Worm (Caenorhabditis elegans) whole organism, midembryonic: Measurements from ENCODE around the gene F22B7.1.

Experiments used
- T22C8.4 ChIP-seq: fragments of 200-800 bp; sonication (Bioruptor generic); IDR thresholded peaks from 2 replicates; pipeline ENCODE4 v1.3.6; 2022; ENCODE audit warnings: missing genetic modification characterization, missing compliant biosample characterization
- cog-1 ChIP-seq: sonication (generic microtip); optimal IDR thresholded peaks from 2 replicates; lab custom pipeline; 2016; ENCODE audit warnings: missing genetic modification characterization, missing compliant biosample characterization
- flt-1 ChIP-seq: fragments of 200-800 bp; sonication (Bioruptor generic); IDR thresholded peaks from 2 replicates; pipeline ENCODE4 v1.3.6; 2022; ENCODE audit warnings: missing genetic modification characterization, missing compliant biosample characterization
- klf-2 ChIP-seq: fragments of 200-800 bp; sonication (Bioruptor generic); conservative IDR thresholded peaks from 2 replicates; pipeline ENCODE4 v1.3.6; 2022; ENCODE audit warnings: missing genetic modification reagents, missing genetic modification characterization, missing compliant biosample characterization
- med-1 ChIP-seq: sonication (generic microtip); optimal IDR thresholded peaks from 2 replicates; lab custom pipeline; 2017; ENCODE audit warnings: missing genetic modification characterization, mild to moderate bottlenecking, missing compliant biosample characterization, antibody characterized with exemption, missing genetic modification reagents; ENCODE audit not compliant: insufficient read depth
- ref-1 ChIP-seq: fragments of 200-800 bp; sonication (Bioruptor generic); conservative IDR thresholded peaks from 2 replicates; pipeline ENCODE4 v1.3.6; 2022; ENCODE audit warnings: missing genetic modification reagents, missing genetic modification characterization, missing compliant biosample characterization
- tab-1 ChIP-seq: fragments of 200-800 bp; sonication (Bioruptor generic); IDR thresholded peaks from 2 replicates; pipeline ENCODE4 v1.3.6; 2022; ENCODE audit warnings: missing genetic modification characterization, missing compliant biosample characterization
- ztf-23 ChIP-seq: fragments of 200-800 bp; sonication (Bioruptor generic); IDR thresholded peaks from 2 replicates; pipeline ENCODE4 v1.3.6; 2022; ENCODE audit warnings: missing genetic modification reagents, missing genetic modification characterization, missing compliant biosample characterization
- ztf-29 ChIP-seq: fragments of 200-800 bp; sonication (Bioruptor generic); IDR thresholded peaks from 2 replicates; pipeline ENCODE4 v1.3.6; 2022; ENCODE audit warnings: missing genetic modification reagents, missing genetic modification characterization, missing compliant biosample characterization

Gene F22B7.1

ce11 chrIII:8689655-8690054 lies 24.5 kb downstream of the F22B7.1 start, which contains the start of gene B0303.4:
B0303.4 (plus strand) TSS chrIII:8689850.
- TF ChIP-seq T22C8.4 (GFP tag; lab: Robert Waterston, UW) = peak; percentile 67
- no peak for TF ChIP-seq ref-1 (GFP tag; lab: Robert Waterston, UW)
- no peak for TF ChIP-seq cog-1 (tag; lab: Kevin White, UChicago)

DNA sequence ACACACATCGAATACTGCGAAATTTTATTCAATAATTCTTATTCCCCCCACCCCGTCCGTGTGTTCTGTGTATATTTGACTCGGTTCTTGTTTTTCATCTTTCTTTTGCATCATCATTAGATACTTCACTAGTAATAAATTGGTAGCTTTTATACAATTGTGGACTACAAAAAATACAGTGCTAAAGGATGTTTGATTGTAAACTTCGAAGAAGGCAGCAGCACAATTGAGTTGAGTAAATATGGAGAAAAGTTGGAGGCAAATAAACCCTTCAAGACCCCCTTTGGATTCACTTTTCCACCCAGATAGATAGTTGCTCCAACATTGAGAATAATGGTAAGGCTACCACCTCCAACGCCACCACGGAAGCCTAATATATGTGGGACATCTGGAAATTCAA lies 28.2 kb downstream of the F22B7.1 start, which contains the start of gene B0303.7:
Gene B0303.7 (plus strand): TSS at position 301 of the 400 bp plus-strand sequence.
- no peak for TF ChIP-seq ztf-23 (GFP tag; lab: Robert Waterston, UW)
- TF ChIP-seq flt-1 (GFP tag; lab: Robert Waterston, UW) = no peak
- no peak for TF ChIP-seq tab-1 (GFP tag; lab: Robert Waterston, UW)
- no peak for TF ChIP-seq med-1 (GFP tag; lab: Kevin White, UChicago)
- no peak for TF ChIP-seq ref-1 (GFP tag; lab: Robert Waterston, UW)
- TF ChIP-seq cog-1 (tag; lab: Kevin White, UChicago) = no peak
- no peak for TF ChIP-seq ztf-29 (GFP tag; lab: Robert Waterston, UW)
- TF ChIP-seq klf-2 = no peak
- no peak for TF ChIP-seq T22C8.4 (GFP tag; lab: Robert Waterston, UW)

ce11 chrIII:8696680-8697079 lies 31.5 kb downstream of the F22B7.1 start:
- TF ChIP-seq klf-2 = no peak
- no peak for TF ChIP-seq ref-1 (GFP tag; lab: Robert Waterston, UW)
- TF ChIP-seq ztf-29 (GFP tag; lab: Robert Waterston, UW) = no peak
- no peak for TF ChIP-seq flt-1 (GFP tag; lab: Robert Waterston, UW)
- no peak for TF ChIP-seq cog-1 (tag; lab: Kevin White, UChicago)
- no peak for TF ChIP-seq T22C8.4 (GFP tag; lab: Robert Waterston, UW)
- no peak for TF ChIP-seq tab-1 (GFP tag; lab: Robert Waterston, UW)
- TF ChIP-seq med-1 (GFP tag; lab: Kevin White, UChicago) = no peak
- TF ChIP-seq ztf-23 (GFP tag; lab: Robert Waterston, UW) = no peak

DNA sequence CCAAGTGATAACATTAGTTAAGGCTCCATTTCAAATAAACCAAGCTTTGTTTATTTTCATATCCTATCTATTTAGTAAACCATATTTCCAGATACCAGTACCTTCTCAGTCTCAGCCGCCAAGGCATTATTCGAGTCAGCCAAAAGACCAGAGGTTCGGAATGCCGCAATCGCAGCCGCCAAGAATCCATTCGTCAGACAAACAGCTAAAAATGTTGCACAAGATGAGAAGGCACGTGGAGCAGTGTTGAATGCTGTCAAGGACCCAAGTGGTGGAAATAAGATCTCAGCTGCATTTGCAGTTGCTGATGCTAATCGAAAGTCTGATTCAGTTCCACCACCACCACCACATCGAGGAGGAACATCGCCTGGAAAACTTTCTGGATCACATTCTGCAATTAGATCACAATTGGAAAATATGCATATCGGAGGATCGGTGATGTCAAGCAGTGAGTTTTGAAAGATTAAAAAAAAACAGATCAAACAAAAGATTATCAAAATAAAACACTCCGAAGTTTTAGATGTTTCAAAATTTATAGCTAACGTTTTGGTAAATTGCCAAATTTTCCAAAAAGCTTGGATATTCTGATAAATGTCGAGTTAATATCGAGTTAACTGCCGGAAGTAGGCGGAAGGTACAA lies 32.2 kb downstream of the F22B7.1 start:
- TF ChIP-seq ztf-29 (GFP tag; lab: Robert Waterston, UW) = no peak
- no peak for TF ChIP-seq med-1 (GFP tag; lab: Kevin White, UChicago)
- no peak for TF ChIP-seq flt-1 (GFP tag; lab: Robert Waterston, UW)
- TF ChIP-seq tab-1 (GFP tag; lab: Robert Waterston, UW) = no peak
- TF ChIP-seq ztf-23 (GFP tag; lab: Robert Waterston, UW) = no peak
- no peak for TF ChIP-seq T22C8.4 (GFP tag; lab: Robert Waterston, UW)
- TF ChIP-seq cog-1 (tag; lab: Kevin White, UChicago) = no peak
- TF ChIP-seq ref-1 (GFP tag; lab: Robert Waterston, UW) = no peak
- no peak for TF ChIP-seq klf-2

DNA sequence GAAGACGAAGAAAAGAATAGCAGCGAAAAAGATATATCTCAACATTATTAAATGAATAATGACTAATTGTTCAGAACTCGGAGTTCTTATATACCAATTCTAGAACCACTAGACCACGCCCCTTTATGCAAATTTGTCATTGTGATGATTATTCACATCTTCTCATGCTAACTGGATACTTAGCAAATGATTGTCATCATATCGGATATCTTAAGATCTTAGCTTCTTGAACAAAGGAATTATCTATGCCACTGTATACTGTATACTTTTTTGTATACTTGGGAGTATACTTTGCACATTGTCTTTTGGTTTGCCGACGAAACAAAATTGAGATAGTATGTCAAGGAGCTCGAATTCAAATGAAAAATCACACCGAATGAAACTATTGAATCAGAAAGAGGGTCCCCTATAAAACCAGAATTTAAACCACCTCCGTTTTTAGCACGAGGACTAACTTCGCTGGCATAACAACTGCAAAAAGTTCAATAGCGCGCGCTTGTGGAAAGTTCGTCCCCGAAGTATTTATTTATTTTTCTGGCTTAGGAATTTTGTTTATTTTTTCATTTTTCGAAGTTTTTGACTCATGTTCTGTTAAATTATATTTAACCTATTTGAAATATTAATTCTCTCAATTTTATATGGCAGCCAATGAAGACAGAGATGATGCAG lies 35.3 kb downstream of the F22B7.1 start, which contains the start of the genes sdz-1 and vps-33.1:
Gene sdz-1 (minus strand): TSS at position 51 of the 669 bp plus-strand sequence.
Gene vps-33.1 (plus strand): TSS at position 639 of the 669 bp plus-strand sequence.
- TF ChIP-seq klf-2 = no peak

ce11 chrIII:8704765-8705164 lies 39.6 kb downstream of the F22B7.1 start, which contains the start of gene B0303.16:
B0303.16 (plus strand) TSS chrIII:8705065.
- no peak for TF ChIP-seq klf-2
- TF ChIP-seq tab-1 (GFP tag; lab: Robert Waterston, UW) = no peak
- TF ChIP-seq med-1 (GFP tag; lab: Kevin White, UChicago) = no peak
- no peak for TF ChIP-seq ref-1 (GFP tag; lab: Robert Waterston, UW)
- TF ChIP-seq cog-1 (tag; lab: Kevin White, UChicago) = no peak
- TF ChIP-seq T22C8.4 (GFP tag; lab: Robert Waterston, UW) = no peak
- no peak for TF ChIP-seq ztf-29 (GFP tag; lab: Robert Waterston, UW)

DNA sequence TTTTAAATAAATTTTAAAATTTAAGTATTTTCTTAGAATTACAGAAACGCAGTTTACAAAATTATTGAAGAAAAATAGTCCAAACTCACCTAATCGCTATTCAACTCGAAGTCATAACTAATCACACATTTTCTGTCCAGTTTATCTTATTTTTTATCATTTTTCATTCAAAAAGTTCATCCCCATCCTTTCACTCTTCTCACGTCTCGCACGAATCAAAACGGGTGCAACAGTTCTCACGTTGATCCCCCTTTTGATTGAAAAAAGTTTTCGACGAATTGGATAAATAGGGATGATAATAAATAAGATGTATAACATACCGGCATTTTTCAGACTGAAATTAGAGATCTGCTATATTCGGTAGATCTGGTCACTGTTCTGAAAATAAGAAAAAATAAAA lies 44.6 kb downstream of the F22B7.1 start:
- TF ChIP-seq klf-2 = no peak
- no peak for TF ChIP-seq med-1 (GFP tag; lab: Kevin White, UChicago)
- TF ChIP-seq ref-1 (GFP tag; lab: Robert Waterston, UW) = no peak
- no peak for TF ChIP-seq tab-1 (GFP tag; lab: Robert Waterston, UW)
- TF ChIP-seq ztf-23 (GFP tag; lab: Robert Waterston, UW) = no peak
- no peak for TF ChIP-seq flt-1 (GFP tag; lab: Robert Waterston, UW)
- TF ChIP-seq cog-1 (tag; lab: Kevin White, UChicago) = no peak
- TF ChIP-seq ztf-29 (GFP tag; lab: Robert Waterston, UW) = no peak
- TF ChIP-seq T22C8.4 (GFP tag; lab: Robert Waterston, UW) = no peak

- TF ChIP-seq tab-1 (GFP tag; lab: Robert Waterston, UW) (no peak), klf-2 (no peak), flt-1 (GFP tag; lab: Robert Waterston, UW) (no peak), T22C8.4 (GFP tag; lab: Robert Waterston, UW) (no peak)
Measured at ce11 chrIII:8710310-8710709, 45.2 kb downstream of the F22B7.1 start, which contains the start of gene B0303.11. B0303.11 (minus strand) TSS chrIII:8710410.

- TF ChIP-seq cog-1 (tag; lab: Kevin White, UChicago) (no peak), T22C8.4 (GFP tag; lab: Robert Waterston, UW) (no peak)
Measured at ce11 chrIII:8712968-8713367, 47.8 kb downstream of the F22B7.1 start.
